Worm (Caenorhabditis elegans) whole organism, midembryonic: ENCODE measurements around the gene lips-17.

Experiments used
- T22C8.4 ChIP-seq: fragments of 200-800 bp; sonication (Bioruptor generic); IDR thresholded peaks from 2 replicates; pipeline ENCODE4 v1.3.6; 2022; ENCODE audit warnings: missing genetic modification characterization, missing compliant biosample characterization
- cog-1 ChIP-seq: sonication (generic microtip); optimal IDR thresholded peaks from 2 replicates; lab custom pipeline; 2016; ENCODE audit warnings: missing genetic modification characterization, missing compliant biosample characterization
- flt-1 ChIP-seq: fragments of 200-800 bp; sonication (Bioruptor generic); IDR thresholded peaks from 2 replicates; pipeline ENCODE4 v1.3.6; 2022; ENCODE audit warnings: missing genetic modification characterization, missing compliant biosample characterization
- ref-1 ChIP-seq: fragments of 200-800 bp; sonication (Bioruptor generic); conservative IDR thresholded peaks from 2 replicates; pipeline ENCODE4 v1.3.6; 2022; ENCODE audit warnings: missing genetic modification reagents, missing genetic modification characterization, missing compliant biosample characterization
- ztf-23 ChIP-seq: fragments of 200-800 bp; sonication (Bioruptor generic); IDR thresholded peaks from 2 replicates; pipeline ENCODE4 v1.3.6; 2022; ENCODE audit warnings: missing genetic modification reagents, missing genetic modification characterization, missing compliant biosample characterization

ce11 chrII:7570820-7571219 is 37.2 kb upstream of the lips-17 start:
- no peak for TF ChIP-seq cog-1 (tag; lab: Kevin White, UChicago)
- no peak for TF ChIP-seq ztf-23 (GFP tag; lab: Robert Waterston, UW)
- TF ChIP-seq T22C8.4 (GFP tag; lab: Robert Waterston, UW): no peak
- TF ChIP-seq flt-1 (GFP tag; lab: Robert Waterston, UW): no peak
- no peak for TF ChIP-seq ref-1
